Fruit fly (Drosophila melanogaster) whole organism, embryonic: ENCODE data around the gene Ir68b.
A peak's percentile ranks its signal among the peaks of the same experiment; 100 is the strongest.

Experiments
- CG10267 ChIP-seq: fragments of 200-800 bp; sonication (Bioruptor generic); optimal IDR thresholded peaks from 2 replicates; lab custom pipeline; 2018; ENCODE audit warnings: missing biosample characterization, mild to moderate bottlenecking, missing genetic modification characterization, moderate library complexity
- CG10979 ChIP-seq: fragments of 200-800 bp; sonication (Bioruptor generic); optimal IDR thresholded peaks from 2 replicates; lab custom pipeline; 2018; ENCODE audit warnings: missing biosample characterization, mild to moderate bottlenecking, missing genetic modification characterization, moderate library complexity
- CG11247 ChIP-seq: fragments of 200-800 bp; sonication (Bioruptor generic); IDR thresholded peaks from 2 replicates; pipeline ENCODE4 v1.3.6; 2022; ENCODE audit warnings: missing biosample characterization, missing genetic modification characterization
- CG11696 ChIP-seq: fragments of 200-800 bp; sonication (Bioruptor generic); IDR thresholded peaks from 2 replicates; pipeline ENCODE4 v1.3.6; 2022; ENCODE audit warnings: missing biosample characterization, missing genetic modification characterization
- CG11723 ChIP-seq: fragments of 200-800 bp; sonication (Bioruptor generic); optimal IDR thresholded peaks from 2 replicates; lab custom pipeline; 2017; ENCODE audit warnings: missing biosample characterization, mild to moderate bottlenecking, missing genetic modification characterization
- CG12071 ChIP-seq: fragments of 200-800 bp; sonication (Bioruptor generic); optimal IDR thresholded peaks from 3 replicates; lab custom pipeline; 2018; ENCODE audit warnings: missing biosample characterization, mild to moderate bottlenecking, missing genetic modification characterization
- CG12744 ChIP-seq: fragments of 200-800 bp; sonication (Bioruptor generic); optimal IDR thresholded peaks from 2 replicates; lab custom pipeline; 2016; ENCODE audit warnings: missing biosample characterization, missing genetic modification characterization
- CG13123 ChIP-seq: fragments of 200-800 bp; sonication (Bioruptor generic); optimal IDR thresholded peaks from 2 replicates; lab custom pipeline; 2016; ENCODE audit warnings: missing biosample characterization, missing genetic modification characterization
- CG15514 ChIP-seq: fragments of 200-800 bp; sonication (Bioruptor generic); optimal IDR thresholded peaks from 3 replicates; lab custom pipeline; 2017; ENCODE audit warnings: missing biosample characterization, missing genetic modification characterization, mild to moderate bottlenecking, moderate library complexity, missing genetic modification reagents
- CG30020 ChIP-seq: fragments of 200-800 bp; optimal IDR thresholded peaks from 2 replicates; lab custom pipeline; 2019; ENCODE audit warnings: missing biosample characterization, mild to moderate bottlenecking, missing genetic modification characterization, moderate library complexity
- CG3163 ChIP-seq: fragments of 200-800 bp; sonication (Bioruptor generic); optimal IDR thresholded peaks from 3 replicates; lab custom pipeline; 2016; ENCODE audit warnings: missing biosample characterization, missing genetic modification characterization
- CG33557 ChIP-seq: fragments of 200-800 bp; sonication (Bioruptor generic); optimal IDR thresholded peaks from 2 replicates; lab custom pipeline; 2019; ENCODE audit warnings: missing biosample characterization, mild to moderate bottlenecking, missing genetic modification characterization, moderate library complexity
- CG4424 ChIP-seq: fragments of 200-800 bp; sonication (Bioruptor generic); optimal IDR thresholded peaks from 3 replicates; lab custom pipeline; 2016; ENCODE audit warnings: missing biosample characterization, missing genetic modification characterization
- CG5245 ChIP-seq: fragments of 200-800 bp; sonication (Bioruptor generic); optimal IDR thresholded peaks from 3 replicates; lab custom pipeline; 2016; ENCODE audit warnings: missing biosample characterization, missing genetic modification characterization
- CG6683 ChIP-seq: fragments of 200-800 bp; sonication (Bioruptor generic); optimal IDR thresholded peaks from 2 replicates; lab custom pipeline; 2017; ENCODE audit warnings: missing biosample characterization, mild to moderate bottlenecking, missing genetic modification characterization, missing genetic modification reagents
- CG6765 ChIP-seq: fragments of 200-800 bp; sonication (Bioruptor generic); optimal IDR thresholded peaks from 3 replicates; lab custom pipeline; 2017; ENCODE audit warnings: missing biosample characterization, mild to moderate bottlenecking, missing genetic modification characterization
- CG6813 ChIP-seq: fragments of 200-800 bp; sonication (Bioruptor generic); optimal IDR thresholded peaks from 2 replicates; lab custom pipeline; 2017; ENCODE audit warnings: missing biosample characterization, missing genetic modification characterization, mild to moderate bottlenecking, moderate library complexity, missing genetic modification reagents
- CG8281 ChIP-seq: fragments of 200-800 bp; sonication (Bioruptor generic); optimal IDR thresholded peaks from 2 replicates; lab custom pipeline; 2018; ENCODE audit warnings: missing biosample characterization, mild to moderate bottlenecking, missing genetic modification characterization, moderate library complexity
- CG8478 ChIP-seq: fragments of >200 bp; optimal IDR thresholded peaks from 2 replicates; lab custom pipeline; 2018
- CG9609 ChIP-seq: fragments of 200-800 bp; sonication (Bioruptor generic); optimal IDR thresholded peaks from 3 replicates; lab custom pipeline; 2016; ENCODE audit warnings: missing biosample characterization, missing genetic modification characterization
- CG9727 ChIP-seq: fragments of 200-800 bp; sonication (Bioruptor generic); optimal IDR thresholded peaks from 3 replicates; lab custom pipeline; 2017; ENCODE audit warnings: missing biosample characterization, mild to moderate bottlenecking, missing genetic modification characterization
- Doc2 ChIP-seq: fragments of 200-800 bp; sonication (Bioruptor generic); IDR thresholded peaks from 2 replicates; pipeline ENCODE4 v1.3.6; 2022; ENCODE audit warnings: missing biosample characterization, missing genetic modification characterization
- Drgx ChIP-seq: fragments of 200-800 bp; sonication (Bioruptor generic); IDR thresholded peaks from 2 replicates; pipeline ENCODE4 v1.3.6; 2022; ENCODE audit warnings: missing biosample characterization, missing genetic modification characterization
- E2f1 ChIP-seq: fragments of 200-800 bp; sonication (Bioruptor generic); IDR thresholded peaks from 2 replicates; pipeline ENCODE4 v1.3.6; 2022; ENCODE audit warnings: missing biosample characterization, missing genetic modification characterization
- Ptx1 ChIP-seq: fragments of 200-800 bp; sonication (Bioruptor generic); IDR thresholded peaks from 2 replicates; pipeline ENCODE4 v1.3.6; 2022; ENCODE audit warnings: missing biosample characterization, missing genetic modification characterization
- Rx ChIP-seq: fragments of 200-800 bp; sonication (Bioruptor generic); IDR thresholded peaks from 2 replicates; pipeline ENCODE4 v1.3.6; 2022; ENCODE audit warnings: missing biosample characterization, missing genetic modification characterization
- Sox100B ChIP-seq: fragments of 200-800 bp; sonication (Bioruptor generic); optimal IDR thresholded peaks from 3 replicates; lab custom pipeline; 2018; ENCODE audit warnings: missing biosample characterization, mild to moderate bottlenecking, missing genetic modification characterization
- Sox102F ChIP-seq: fragments of 200-800 bp; sonication (Bioruptor generic); optimal IDR thresholded peaks from 2 replicates; lab custom pipeline; 2018; ENCODE audit warnings: missing biosample characterization, mild to moderate bottlenecking, missing genetic modification characterization, moderate library complexity
- Sry-δ ChIP-seq: fragments of 200-800 bp; sonication (Bioruptor generic); optimal IDR thresholded peaks from 2 replicates; lab custom pipeline; 2016; ENCODE audit warnings: missing biosample characterization, missing genetic modification characterization
- Stat92E ChIP-seq, 3 experiments: fragments of >200 bp in 2 of 3; fragments of 200-800 bp in 1 of 3; sonication (Bioruptor generic) in 1 of 3; optimal IDR thresholded peaks; 2 replicates each; lab custom pipeline; 2017 to 2019; ENCODE audit warnings: missing biosample characterization in 3 of 3, missing genetic modification characterization in 3 of 3, mild to moderate bottlenecking in 1 of 3, moderate library complexity in 1 of 3
- Taf1 ChIP-seq: fragments of 200-800 bp; sonication (Bioruptor generic); IDR thresholded peaks from 2 replicates; pipeline ENCODE4 v1.3.6; 2022; ENCODE audit warnings: missing biosample characterization, missing genetic modification characterization
- YL-1 ChIP-seq: fragments of 200-800 bp; sonication (Bioruptor generic); optimal IDR thresholded peaks from 3 replicates; lab custom pipeline; 2017; ENCODE audit warnings: missing biosample characterization, mild to moderate bottlenecking, missing genetic modification characterization
- amos ChIP-seq: fragments of 200-800 bp; sonication (Bioruptor generic); IDR thresholded peaks from 2 replicates; pipeline ENCODE4 v1.3.6; 2022; ENCODE audit warnings: missing biosample characterization, missing genetic modification characterization; ENCODE audit not compliant: partially characterized antibody
- ap ChIP-seq: fragments of 200-800 bp; sonication (Bioruptor generic); IDR thresholded peaks from 2 replicates; pipeline ENCODE4 v1.3.6; 2022; ENCODE audit warnings: missing biosample characterization, missing genetic modification characterization
- bcd ChIP-seq: fragments of 200-800 bp; sonication (Bioruptor generic); optimal IDR thresholded peaks from 2 replicates; lab custom pipeline; 2017; ENCODE audit warnings: missing biosample characterization, mild to moderate bottlenecking, missing genetic modification characterization
- dmrt11E ChIP-seq: fragments of 200-800 bp; sonication (Bioruptor generic); optimal IDR thresholded peaks from 3 replicates; lab custom pipeline; 2018; ENCODE audit warnings: missing biosample characterization, mild to moderate bottlenecking, missing genetic modification characterization, moderate library complexity
- dmrt99B ChIP-seq: fragments of 200-800 bp; sonication (Bioruptor generic); optimal IDR thresholded peaks from 2 replicates; lab custom pipeline; 2018; ENCODE audit warnings: missing biosample characterization, mild to moderate bottlenecking, missing genetic modification characterization, moderate library complexity
- gce ChIP-seq: fragments of 200-800 bp; sonication (Bioruptor generic); IDR thresholded peaks from 3 replicates; pipeline ENCODE4 v1.3.6; 2022; ENCODE audit warnings: missing biosample characterization, missing genetic modification characterization
- h ChIP-seq: fragments of >200 bp; optimal IDR thresholded peaks from 2 replicates; lab custom pipeline; 2017
- lab ChIP-seq: fragments of 200-800 bp; sonication (Bioruptor generic); optimal IDR thresholded peaks from 3 replicates; lab custom pipeline; 2017; ENCODE audit warnings: missing biosample characterization, missing genetic modification characterization, mild to moderate bottlenecking, moderate library complexity, missing genetic modification reagents
- lbe ChIP-seq: fragments of 200-800 bp; sonication (Bioruptor generic); optimal IDR thresholded peaks from 2 replicates; lab custom pipeline; 2016; ENCODE audit warnings: missing biosample characterization, mild to moderate bottlenecking, missing genetic modification characterization
- pnt ChIP-seq: fragments of 200-800 bp; sonication (Bioruptor generic); optimal IDR thresholded peaks from 3 replicates; lab custom pipeline; 2016; ENCODE audit warnings: missing biosample characterization, missing genetic modification characterization
- pzg ChIP-seq: fragments of 200-800 bp; sonication (Bioruptor generic); optimal IDR thresholded peaks from 3 replicates; lab custom pipeline; 2018; ENCODE audit warnings: missing biosample characterization, mild to moderate bottlenecking, missing genetic modification characterization, moderate library complexity
- ranshi ChIP-seq: fragments of 200-800 bp; sonication (Bioruptor generic); IDR thresholded peaks from 2 replicates; pipeline ENCODE4 v1.3.6; 2022; ENCODE audit warnings: missing biosample characterization, missing genetic modification characterization
- run ChIP-seq: fragments of 200-800 bp; sonication (Bioruptor generic); optimal IDR thresholded peaks from 3 replicates; lab custom pipeline; 2018; ENCODE audit warnings: missing biosample characterization, mild to moderate bottlenecking, missing genetic modification characterization
- seq ChIP-seq: fragments of 200-800 bp; sonication (Bioruptor generic); IDR thresholded peaks from 2 replicates; pipeline ENCODE4 v1.3.6; 2022; ENCODE audit warnings: missing biosample characterization, missing genetic modification characterization
- tna ChIP-seq: fragments of 200-800 bp; sonication (Bioruptor generic); IDR thresholded peaks from 2 replicates; pipeline ENCODE4 v1.3.6; 2022; ENCODE audit warnings: missing biosample characterization, missing genetic modification characterization; ENCODE audit not compliant: partially characterized antibody
- vfl ChIP-seq: fragments of 200-800 bp; sonication (Bioruptor generic); optimal IDR thresholded peaks from 2 replicates; lab custom pipeline; 2016; ENCODE audit warnings: missing biosample characterization, missing genetic modification characterization
- vvl ChIP-seq: fragments of 200-800 bp; sonication (Bioruptor generic); IDR thresholded peaks from 2 replicates; pipeline ENCODE4 v1.3.6; 2022; ENCODE audit warnings: missing biosample characterization, missing genetic modification characterization

Ir68b gene

DNA sequence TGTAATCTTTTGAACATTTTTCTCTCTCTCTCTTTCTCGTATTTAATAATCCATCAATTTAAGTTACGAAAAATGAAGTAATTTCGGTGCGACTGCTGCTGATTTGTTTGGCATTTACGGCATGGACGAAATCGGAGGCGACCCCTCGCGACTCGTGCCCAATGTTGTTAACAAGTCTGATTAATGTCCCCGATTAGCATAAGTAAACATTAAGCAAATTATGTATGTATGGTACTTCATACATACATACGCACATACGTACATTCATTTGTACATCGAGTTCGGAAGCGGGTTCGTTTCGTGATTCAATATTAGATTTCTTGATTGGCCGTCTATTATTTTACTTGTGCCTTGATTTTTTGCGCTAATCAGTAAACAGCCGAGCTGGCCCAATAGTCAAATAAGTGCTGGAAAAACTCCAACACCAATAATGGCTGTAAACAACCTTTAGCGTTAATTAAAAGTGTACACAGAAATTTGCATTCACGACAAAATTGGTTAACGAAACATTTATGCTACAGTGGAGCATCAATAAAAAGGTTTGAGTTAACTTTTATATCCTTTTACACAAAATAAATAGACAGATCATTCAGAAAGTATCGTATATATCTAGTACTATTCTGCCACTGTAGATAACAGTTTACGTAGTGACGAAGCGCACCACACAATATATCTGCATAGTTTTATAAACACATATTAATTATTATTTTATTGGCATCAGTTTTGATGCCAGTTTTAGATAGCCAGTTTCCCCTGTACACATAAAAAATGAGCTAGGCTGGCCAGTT lies 36.1 kb downstream of the Ir68b start (continued):
- TF ChIP-seq CG6765 (GFP tag; lab: Kevin White, UChicago) (peak; percentile 60), vvl (GFP tag; lab: Robert Waterston, UW) (peak; percentile 56; the same call in 1 of the 2 replicates), CG15514 (peak; percentile 43), ranshi (GFP tag; lab: Robert Waterston, UW) (no peak; the same call in 1 of the 2 replicates), Sox100B (GFP tag; lab: Kevin White, UChicago) (peak; percentile 68), CG9727 (GFP tag; lab: Kevin White, UChicago) (peak; percentile 57), pnt (no peak), CG13123 (GFP tag; lab: Kevin White, UChicago) (no peak), CG11723 (GFP tag; lab: Kevin White, UChicago) (peak; percentile 20), pzg (GFP tag; lab: Kevin White, UChicago) (no peak), YL-1 (GFP tag; lab: Kevin White, UChicago) (no peak), amos (GFP tag; lab: Robert Waterston, UW) (no peak), CG3163 (GFP tag; lab: Kevin White, UChicago) (no peak), CG12744 (GFP tag; lab: Kevin White, UChicago) (peak; percentile 26), tna (no peak), lab (GFP tag; lab: Kevin White, UChicago) (peak; percentile 76), CG10979 (tag; lab: Kevin White, UChicago) (peak; percentile 15), CG12071 (GFP tag; lab: Kevin White, UChicago) (peak; percentile 32), CG11696 (GFP tag; lab: Robert Waterston, UW) (no peak), CG6813 (peak; percentile 38), Ptx1 (peak; percentile 77), CG30020 (tag; lab: Kevin White, UChicago) (no peak), vfl (GFP tag; lab: Kevin White, UChicago) (no peak), dmrt99B (tag; lab: Kevin White, UChicago) (peak; percentile 78), run (tag; lab: Kevin White, UChicago) (peak; percentile 10), CG11247 (GFP tag; lab: Robert Waterston, UW) (no peak; the same call in 1 of the 2 replicates), seq (GFP tag; lab: Robert Waterston, UW) (peak; percentile 74; the same call in 1 of the 2 replicates), CG10267 (tag; lab: Kevin White, UChicago) (peak; percentile 24), lbe (GFP tag; lab: Kevin White, UChicago) (no peak), CG33557 (GFP tag; lab: Kevin White, UChicago) (no peak), h (lab: Kevin White, UChicago) (no peak), CG8478 (lab: Kevin White, UChicago) (no peak), CG8281 (tag; lab: Kevin White, UChicago) (peak; percentile 24), Sry-δ (peak; percentile 3), CG5245 (GFP tag; lab: Kevin White, UChicago) (peak; percentile 44), CG9609 (GFP tag; lab: Kevin White, UChicago) (no peak), CG4424 (GFP tag; lab: Kevin White, UChicago) (peak; percentile 58), Taf1 (GFP tag; lab: Robert Waterston, UW) (peak; percentile 66), dmrt11E (no peak), bcd (peak; percentile 50), Rx (GFP tag; lab: Robert Waterston, UW) (0 out of 2 replicates have a peak, but pooled peaks have one; percentile 28), Sox102F (GFP tag; lab: Kevin White, UChicago) (peak; percentile 68), CG6683 (GFP tag; lab: Kevin White, UChicago) (peak; percentile 18), Stat92E (GFP tag; optimal IDR thresholded peaks at IDR 0.05; lab: Kevin White, UChicago) (no peak), gce (GFP tag; lab: Robert Waterston, UW) (no peak; the same call in 2 of the 3 replicates), Drgx (GFP tag; lab: Robert Waterston, UW) (peak; percentile 38; the same call in 1 of the 2 replicates), Doc2 (GFP tag; lab: Robert Waterston, UW) (no peak), E2f1 (GFP tag; lab: Robert Waterston, UW) (peak; percentile 63), ap (GFP tag; lab: Robert Waterston, UW) (peak; percentile 33; the same call in 1 of the 2 replicates)
